Worm (Caenorhabditis elegans) whole organism, mixed stage, embryonic: ENCODE results near the gene ZK1307.7.
A peak's percentile ranks its signal among the peaks of the same experiment; 100 is the strongest.

Experiments
- M03D4.4 ChIP-seq: sonication (generic microtip); optimal IDR thresholded peaks from 2 replicates; lab custom pipeline; 2017; ENCODE audit warnings: mild to moderate bottlenecking, missing genetic modification characterization, missing compliant biosample characterization
- bed-3 ChIP-seq: fragments of 200-800 bp; sonication (Bioruptor generic); optimal IDR thresholded peaks from 3 replicates; lab custom pipeline; 2018; ENCODE audit warnings: mild to moderate bottlenecking, missing genetic modification characterization, moderate library complexity, missing compliant biosample characterization
- blmp-1 ChIP-seq: fragments of 150-350 bp; optimal IDR thresholded peaks from 2 replicates; lab custom pipeline; 2014; ENCODE audit warnings: missing biosample characterization, missing genetic modification characterization
- ceh-43 ChIP-seq: fragments of 200-800 bp; sonication (Bioruptor generic); optimal IDR thresholded peaks from 2 replicates; lab custom pipeline; 2018; ENCODE audit warnings: mild to moderate bottlenecking, missing genetic modification characterization, moderate library complexity, missing compliant biosample characterization
- cnd-1 ChIP-seq: fragments of 200-800 bp; sonication (Bioruptor generic); optimal IDR thresholded peaks from 2 replicates; lab custom pipeline; 2018; ENCODE audit warnings: mild to moderate bottlenecking, missing genetic modification characterization, missing compliant biosample characterization
- drap-1 ChIP-seq: fragments of 200-800 bp; sonication (Bioruptor generic); optimal IDR thresholded peaks from 3 replicates; lab custom pipeline; 2018; ENCODE audit warnings: mild to moderate bottlenecking, missing genetic modification characterization, missing compliant biosample characterization
- elt-1 ChIP-seq: sonication (generic microtip); optimal IDR thresholded peaks from 2 replicates; lab custom pipeline; 2017; ENCODE audit warnings: missing genetic modification characterization, mild to moderate bottlenecking, missing compliant biosample characterization, antibody characterized with exemption, moderate library complexity, borderline replicate concordance; ENCODE audit not compliant: insufficient read depth
- ham-2 ChIP-seq: fragments of 200-800 bp; sonication (Bioruptor generic); optimal IDR thresholded peaks from 2 replicates; lab custom pipeline; 2018; ENCODE audit warnings: mild to moderate bottlenecking, missing genetic modification characterization, missing compliant biosample characterization
- hlh-1 ChIP-seq: fragments of 150-350 bp; optimal IDR thresholded peaks from 2 replicates; lab custom pipeline; 2014; ENCODE audit warnings: missing biosample characterization, missing genetic modification reagents, missing genetic modification characterization
- lin-13 ChIP-seq: fragments of 150-350 bp; optimal IDR thresholded peaks from 2 replicates; lab custom pipeline; 2014; ENCODE audit warnings: missing biosample characterization, missing genetic modification characterization
- lin-32 ChIP-seq: fragments of 200-800 bp; sonication (Bioruptor generic); optimal IDR thresholded peaks from 2 replicates; lab custom pipeline; 2018; ENCODE audit warnings: mild to moderate bottlenecking, missing genetic modification characterization, missing compliant biosample characterization
- mab-5 ChIP-seq: fragments of 150-350 bp; optimal IDR thresholded peaks from 2 replicates; lab custom pipeline; 2014; ENCODE audit warnings: missing biosample characterization, missing genetic modification characterization
- mls-2 ChIP-seq: sonication (generic microtip); optimal IDR thresholded peaks from 2 replicates; lab custom pipeline; 2016; ENCODE audit warnings: mild to moderate bottlenecking, missing genetic modification characterization, moderate library complexity, missing compliant biosample characterization
- nhr-12 ChIP-seq: fragments of 150-350 bp; optimal IDR thresholded peaks from 2 replicates; lab custom pipeline; 2014; ENCODE audit warnings: missing biosample characterization, missing genetic modification characterization
- nhr-2 ChIP-seq: fragments of 150-350 bp; optimal IDR thresholded peaks from 2 replicates; lab custom pipeline; 2014; ENCODE audit warnings: missing biosample characterization, missing genetic modification characterization
- nhr-237 ChIP-seq: fragments of 150-350 bp; optimal IDR thresholded peaks from 2 replicates; lab custom pipeline; 2014; ENCODE audit warnings: missing biosample characterization, missing genetic modification characterization
- nhr-28 ChIP-seq: fragments of 150-350 bp; optimal IDR thresholded peaks from 2 replicates; lab custom pipeline; 2014; ENCODE audit warnings: missing biosample characterization, missing genetic modification characterization
- nhr-76 ChIP-seq: sonication (generic microtip); optimal IDR thresholded peaks from 2 replicates; lab custom pipeline; 2017; ENCODE audit warnings: missing biosample characterization, missing genetic modification characterization
- pha-4 ChIP-seq: fragments of 150-350 bp; optimal IDR thresholded peaks from 2 replicates; lab custom pipeline; 2018; ENCODE audit warnings: missing biosample characterization, missing genetic modification reagents, missing genetic modification characterization
- sem-2 ChIP-seq: fragments of 200-800 bp; sonication (Bioruptor generic); optimal IDR thresholded peaks from 2 replicates; lab custom pipeline; 2018; ENCODE audit warnings: mild to moderate bottlenecking, missing genetic modification characterization, missing compliant biosample characterization
- snpc-4 ChIP-seq: fragments of 150-350 bp; optimal IDR thresholded peaks from 2 replicates; lab custom pipeline; 2014; ENCODE audit warnings: missing biosample characterization, missing genetic modification characterization
- sptf-1 ChIP-seq: sonication (generic microtip); optimal IDR thresholded peaks from 2 replicates; lab custom pipeline; 2017; ENCODE audit warnings: mild to moderate bottlenecking, missing genetic modification characterization, moderate library complexity, missing compliant biosample characterization
- tbx-8 ChIP-seq: fragments of 200-800 bp; sonication (Bioruptor generic); optimal IDR thresholded peaks from 2 replicates; lab custom pipeline; 2018; ENCODE audit warnings: mild to moderate bottlenecking, missing genetic modification characterization, moderate library complexity, missing compliant biosample characterization
- unc-120 ChIP-seq: sonication (generic microtip); optimal IDR thresholded peaks from 2 replicates; lab custom pipeline; 2017; ENCODE audit warnings: missing genetic modification characterization, missing compliant biosample characterization; ENCODE audit not compliant: poor library complexity, severe bottlenecking
- unc-62 ChIP-seq: fragments of 150-350 bp; optimal IDR thresholded peaks from 2 replicates; lab custom pipeline; 2014; ENCODE audit warnings: missing biosample characterization, missing genetic modification reagents, missing genetic modification characterization
- zip-8 ChIP-seq: fragments of 150-350 bp; optimal IDR thresholded peaks from 2 replicates; lab custom pipeline; 2014; ENCODE audit warnings: missing biosample characterization, missing genetic modification characterization
- ztf-11 ChIP-seq: fragments of 150-350 bp; optimal IDR thresholded peaks from 2 replicates; lab custom pipeline; 2014; ENCODE audit warnings: missing biosample characterization, missing genetic modification characterization

The ZK1307.7 gene

DNA sequence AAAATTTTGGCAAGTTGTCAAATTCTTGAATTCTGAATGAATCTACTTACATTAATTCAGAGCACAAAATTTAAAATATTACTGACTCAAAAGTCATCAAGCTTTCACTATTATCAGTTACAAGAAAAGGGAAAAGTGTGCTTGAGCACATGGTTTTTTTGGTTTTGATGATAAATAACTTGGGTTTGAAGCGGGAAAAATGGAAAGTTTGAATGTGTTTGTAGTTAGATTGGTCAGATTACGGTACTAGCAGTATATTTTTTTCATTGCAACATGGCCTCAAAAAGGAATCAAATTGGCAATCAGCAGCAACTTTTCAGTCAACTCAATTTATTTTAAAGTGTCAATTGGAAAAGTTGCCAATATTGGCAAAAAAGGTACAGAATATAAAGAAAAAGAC, 31.7 kb upstream of the ZK1307.7 start:
- TF ChIP-seq bed-3 (GFP tag; lab: Kevin White, UChicago) (no peak), nhr-12 (tag; lab: Kevin White, UChicago) (no peak), zip-8 (tag; lab: Kevin White, UChicago) (no peak), hlh-1 (tag; lab: Kevin White, UChicago) (no peak), M03D4.4 (tag; lab: Kevin White, UChicago) (no peak), elt-1 (tag; lab: Kevin White, UChicago) (no peak), blmp-1 (tag; lab: Kevin White, UChicago) (no peak), unc-62 (GFP tag; lab: Kevin White, UChicago) (no peak), mab-5 (tag; lab: Kevin White, UChicago) (no peak), pha-4 (tag; lab: Kevin White, UChicago) (no peak), lin-32 (GFP tag; lab: Kevin White, UChicago) (no peak), nhr-76 (no peak), ceh-43 (GFP tag; lab: Kevin White, UChicago) (no peak), ham-2 (GFP tag; lab: Kevin White, UChicago) (no peak), nhr-2 (tag; lab: Kevin White, UChicago) (no peak), tbx-8 (no peak)

ce11 chrII:9605336-9605735, 31.1 kb upstream of the ZK1307.7 start, which contains the start of gene nhr-19:
nhr-19 (minus strand) TSS chrII:9605526.
- TF ChIP-seq nhr-28 (tag; lab: Kevin White, UChicago) (no peak), pha-4 (tag; lab: Kevin White, UChicago) (peak; percentile 10), lin-32 (GFP tag; lab: Kevin White, UChicago) (no peak), bed-3 (GFP tag; lab: Kevin White, UChicago) (no peak)

ce11 chrII:9605954-9606353, 30.4 kb upstream of the ZK1307.7 start:
- TF ChIP-seq pha-4 (tag; lab: Kevin White, UChicago) = no peak
- peak; percentile 37 for TF ChIP-seq elt-1 (tag; lab: Kevin White, UChicago)
- TF ChIP-seq tbx-8 = no peak
- no peak for TF ChIP-seq mab-5 (tag; lab: Kevin White, UChicago)

DNA sequence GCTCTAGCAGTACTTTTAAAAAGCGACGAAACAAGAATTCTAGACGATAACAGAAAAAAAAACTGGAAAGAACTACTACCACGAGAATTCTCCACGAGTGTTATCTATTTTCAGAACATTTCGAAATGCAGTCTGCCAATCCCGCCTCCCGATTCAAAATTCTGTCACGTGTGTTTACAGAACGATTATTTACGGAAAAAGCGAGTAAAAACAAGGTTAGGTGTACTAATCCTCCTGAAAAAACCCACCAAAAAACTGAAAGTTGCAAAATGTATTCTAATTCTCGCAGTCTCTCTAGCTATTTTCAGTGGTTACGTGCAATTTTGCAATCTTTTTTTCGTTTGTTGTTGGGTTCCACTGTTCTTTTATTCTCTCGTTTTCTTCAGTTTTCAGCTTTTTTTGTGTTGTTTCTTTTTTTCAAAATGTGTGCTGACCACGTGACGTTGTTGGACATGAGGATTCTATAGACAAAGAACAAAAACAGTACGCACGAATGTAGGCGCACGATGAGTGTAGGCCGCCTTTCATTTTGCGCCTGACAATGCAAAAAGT, 29.8 kb upstream of the ZK1307.7 start:
- no peak for TF ChIP-seq mls-2 (tag; lab: Kevin White, UChicago)

- no peak for TF ChIP-seq zip-8 (tag; lab: Kevin White, UChicago)
- no peak for TF ChIP-seq drap-1 (GFP tag; lab: Kevin White, UChicago)
- TF ChIP-seq nhr-28 (tag; lab: Kevin White, UChicago) = no peak
- TF ChIP-seq unc-62 (GFP tag; lab: Kevin White, UChicago) = no peak
- TF ChIP-seq M03D4.4 (tag; lab: Kevin White, UChicago) = no peak
- no peak for TF ChIP-seq cnd-1 (tag; lab: Kevin White, UChicago)
- TF ChIP-seq elt-1 (tag; lab: Kevin White, UChicago) = no peak
- no peak for TF ChIP-seq ztf-11 (tag; lab: Kevin White, UChicago)
- TF ChIP-seq blmp-1 (tag; lab: Kevin White, UChicago) = no peak
- TF ChIP-seq bed-3 (GFP tag; lab: Kevin White, UChicago) = no peak
- no peak for TF ChIP-seq tbx-8
- TF ChIP-seq nhr-12 (tag; lab: Kevin White, UChicago) = no peak
- TF ChIP-seq ham-2 (GFP tag; lab: Kevin White, UChicago) = no peak
- TF ChIP-seq nhr-2 (tag; lab: Kevin White, UChicago) = no peak
- TF ChIP-seq snpc-4 (tag; lab: Kevin White, UChicago) = no peak
- TF ChIP-seq mab-5 (tag; lab: Kevin White, UChicago) = no peak
- TF ChIP-seq lin-32 (GFP tag; lab: Kevin White, UChicago) = no peak
- no peak for TF ChIP-seq lin-13 (tag; lab: Kevin White, UChicago)
Observed at ce11 chrII:9607137-9607536, 29.3 kb upstream of the ZK1307.7 start.

DNA sequence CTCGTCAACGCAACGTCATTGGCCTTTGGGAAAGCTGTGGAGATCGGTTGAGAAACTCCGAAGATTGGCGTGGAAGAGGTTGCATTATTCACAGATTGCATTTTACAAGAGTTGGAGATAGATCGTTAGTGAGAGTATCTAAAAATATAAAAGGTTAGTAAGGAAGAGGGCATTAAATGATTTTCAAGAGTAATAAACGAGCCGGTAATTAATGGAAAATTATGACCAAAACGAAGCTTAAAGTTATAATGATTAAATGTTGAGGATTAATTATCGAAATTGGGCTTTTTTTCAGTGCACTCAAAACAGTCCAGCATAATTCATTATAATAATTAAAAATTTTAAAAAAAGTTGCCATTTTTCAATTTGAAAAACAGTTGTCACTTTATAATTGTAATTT, 27.1 kb upstream of the ZK1307.7 start, which contains the start of gene pap-2:
pap-2 (minus strand) TSS at position 101 of the 400 bp plus-strand sequence.
- no peak for TF ChIP-seq ham-2 (GFP tag; lab: Kevin White, UChicago)
- TF ChIP-seq tbx-8 = no peak
- TF ChIP-seq M03D4.4 (tag; lab: Kevin White, UChicago) = no peak
- no peak for TF ChIP-seq unc-62 (GFP tag; lab: Kevin White, UChicago)
- no peak for TF ChIP-seq lin-32 (GFP tag; lab: Kevin White, UChicago)
- TF ChIP-seq bed-3 (GFP tag; lab: Kevin White, UChicago) = no peak
- no peak for TF ChIP-seq lin-13 (tag; lab: Kevin White, UChicago)
- no peak for TF ChIP-seq sptf-1 (tag; lab: Kevin White, UChicago)
- no peak for TF ChIP-seq nhr-12 (tag; lab: Kevin White, UChicago)
- TF ChIP-seq sem-2 (GFP tag; lab: Kevin White, UChicago) = no peak
- no peak for TF ChIP-seq ztf-11 (tag; lab: Kevin White, UChicago)
- TF ChIP-seq mab-5 (tag; lab: Kevin White, UChicago) = no peak
- TF ChIP-seq ceh-43 (GFP tag; lab: Kevin White, UChicago) = no peak
- TF ChIP-seq nhr-237 (tag; lab: Kevin White, UChicago) = no peak
- no peak for TF ChIP-seq unc-120 (tag; lab: Kevin White, UChicago)
- no peak for TF ChIP-seq drap-1 (GFP tag; lab: Kevin White, UChicago)
- TF ChIP-seq, all 35 proteins: peak for 0
